Worm (Caenorhabditis elegans) whole organism, late embryonic: ENCODE results near the gene maoc-1.

Experiments used
- K02D7.2 ChIP-seq: sonication (generic microtip); optimal IDR thresholded peaks from 2 replicates; lab custom pipeline; 2017; ENCODE audit warnings: mild to moderate bottlenecking, missing genetic modification characterization, missing compliant biosample characterization
- T23F11.4 ChIP-seq: fragments of 200-800 bp; sonication (Bioruptor generic); optimal IDR thresholded peaks from 2 replicates; lab custom pipeline; 2018; ENCODE audit warnings: mild to moderate bottlenecking, missing genetic modification characterization, missing compliant biosample characterization
- ama-1 ChIP-seq: fragments of 150-350 bp; optimal IDR thresholded peaks from 2 replicates; lab custom pipeline; 2014
- ceh-14 ChIP-seq: sonication (generic microtip); optimal IDR thresholded peaks from 2 replicates; lab custom pipeline; 2016; ENCODE audit warnings: missing genotype, missing genetic modification characterization, missing compliant biosample characterization
- ceh-2 ChIP-seq: sonication (generic microtip); optimal IDR thresholded peaks from 2 replicates; lab custom pipeline; 2016; ENCODE audit warnings: missing genotype, missing genetic modification characterization, missing compliant biosample characterization
- ceh-22 ChIP-seq: sonication (generic microtip); optimal IDR thresholded peaks from 2 replicates; lab custom pipeline; 2017; ENCODE audit warnings: missing biosample characterization, missing genetic modification characterization
- ceh-24 ChIP-seq: sonication (generic microtip); optimal IDR thresholded peaks from 2 replicates; lab custom pipeline; 2016; ENCODE audit warnings: mild to moderate bottlenecking, missing genetic modification characterization, missing compliant biosample characterization
- ceh-31 ChIP-seq: sonication (generic microtip); optimal IDR thresholded peaks from 2 replicates; lab custom pipeline; 2016; ENCODE audit warnings: missing genetic modification characterization, missing compliant biosample characterization
- ceh-9 ChIP-seq: sonication (generic microtip); optimal IDR thresholded peaks from 2 replicates; lab custom pipeline; 2016; ENCODE audit warnings: mild to moderate bottlenecking, missing genetic modification characterization, inconsistent platforms, missing compliant biosample characterization
- che-1 ChIP-seq: sonication (generic microtip); optimal IDR thresholded peaks from 2 replicates; lab custom pipeline; 2016; ENCODE audit warnings: mild to moderate bottlenecking, missing genetic modification characterization, missing compliant biosample characterization
- rnt-1 ChIP-seq: sonication (generic microtip); optimal IDR thresholded peaks from 2 replicates; lab custom pipeline; 2016; ENCODE audit warnings: missing genetic modification characterization, missing compliant biosample characterization

DNA sequence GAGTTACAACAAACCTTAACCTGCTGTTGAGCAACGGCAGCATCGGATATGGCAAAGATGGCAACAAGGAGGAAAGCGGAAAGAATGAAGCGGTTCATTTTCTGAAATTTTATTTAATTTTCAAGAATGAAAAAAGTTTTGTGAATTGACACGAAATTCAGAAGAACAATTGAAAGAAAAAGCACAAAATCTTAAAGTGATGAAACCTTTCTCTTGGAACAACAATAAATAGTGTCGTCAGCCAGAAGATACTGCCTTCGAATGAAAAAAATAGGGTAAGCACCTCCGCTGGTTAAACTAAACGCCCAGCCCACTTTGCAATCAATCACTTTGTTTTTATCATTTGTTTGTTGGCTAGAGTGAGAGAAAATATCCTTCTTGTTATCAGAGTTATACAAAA lies 16.0 kb downstream of the maoc-1 start, which contains the start of gene E04F6.9:
- no peak for TF ChIP-seq ceh-14 (tag; lab: Kevin White, UChicago)
- no peak for TF ChIP-seq T23F11.4
- TF ChIP-seq che-1 (tag; lab: Kevin White, UChicago), result no peak
- no peak for TF ChIP-seq ceh-2 (tag; lab: Kevin White, UChicago)
- TF ChIP-seq ceh-31 (tag; lab: Kevin White, UChicago), result no peak
- no peak for TF ChIP-seq ama-1 (lab: Kevin White, UChicago)
- TF ChIP-seq ceh-24 (tag; lab: Kevin White, UChicago), result no peak
- TF ChIP-seq ceh-9, result no peak
- no peak for TF ChIP-seq ceh-22 (tag; lab: Kevin White, UChicago)
- TF ChIP-seq K02D7.2 (tag; lab: Kevin White, UChicago), result no peak
- TF ChIP-seq rnt-1 (tag; lab: Kevin White, UChicago), result no peak
